Fruit fly (Drosophila melanogaster): Measurements from ENCODE around the gene CG34183.

CG34183 gene

dm6 chr2L:9890576-9890975 lies at the start of gene CG34183, which contains the start of gene CG4537:
TSS of gene CG34183 (minus strand) at chr2L:9890772.
TSS of gene CG4537 (plus strand) at chr2L:9890885.
- TF ChIP-seq insv (optimal IDR thresholded peaks at IDR 0.05) (no peak), psq (optimal IDR thresholded peaks at IDR 0.05) (no peak), Sin3A (optimal IDR thresholded peaks at IDR 0.05) (no peak)

dm6 chr2L:9938631-9939256 lies 48.2 kb upstream of the CG34183 start, which contains the start of the genes Datp and CG4619:
TSS of gene Datp (minus strand) at chr2L:9938790.
TSS of gene CG4619 (plus strand) at chr2L:9938863.
- TF ChIP-seq psq (optimal IDR thresholded peaks at IDR 0.05) (no peak), Sin3A (optimal IDR thresholded peaks at IDR 0.05) (no peak), ttk (optimal IDR thresholded peaks at IDR 0.05) (no peak), h (optimal IDR thresholded peaks at IDR 0.05) (no peak), insv (optimal IDR thresholded peaks at IDR 0.05) (no peak), Myc (optimal IDR thresholded peaks at IDR 0.05) (no peak)

- TF ChIP-seq ttk (optimal IDR thresholded peaks at IDR 0.05) (no peak), h (optimal IDR thresholded peaks at IDR 0.05) (no peak), insv (optimal IDR thresholded peaks at IDR 0.05) (no peak), Myc (optimal IDR thresholded peaks at IDR 0.05) (no peak), psq (optimal IDR thresholded peaks at IDR 0.05) (no peak), Sin3A (optimal IDR thresholded peaks at IDR 0.05) (no peak)
Measured at dm6 chr2L:9937908-9938307, 47.3 kb upstream of the CG34183 start, which contains the start of gene Arglu1. TSS of gene Arglu1 (minus strand) at chr2L:9938134.

dm6 chr2L:9933063-9933462 lies 42.5 kb upstream of the CG34183 start, which contains the start of gene Cpr30F:
TSS of gene Cpr30F (minus strand) at chr2L:9933163.
- no peak for TF ChIP-seq Sin3A (optimal IDR thresholded peaks at IDR 0.05)
- TF ChIP-seq ttk (optimal IDR thresholded peaks at IDR 0.05) = no peak
- no peak for TF ChIP-seq h (optimal IDR thresholded peaks at IDR 0.05)
- TF ChIP-seq Myc (optimal IDR thresholded peaks at IDR 0.05) = no peak
- TF ChIP-seq psq (optimal IDR thresholded peaks at IDR 0.05) = no peak
- no peak for TF ChIP-seq insv (optimal IDR thresholded peaks at IDR 0.05)

- TF ChIP-seq Sin3A (optimal IDR thresholded peaks at IDR 0.05) (no peak), ttk (optimal IDR thresholded peaks at IDR 0.05) (no peak), insv (optimal IDR thresholded peaks at IDR 0.05) (no peak), h (optimal IDR thresholded peaks at IDR 0.05) (no peak), psq (optimal IDR thresholded peaks at IDR 0.05) (no peak), Myc (optimal IDR thresholded peaks at IDR 0.05) (no peak)
Measured at dm6 chr2L:9930280-9930679, 39.7 kb upstream of the CG34183 start, which contains the start of gene CG42367. TSS of gene CG42367 (plus strand) at chr2L:9930580.

- TF ChIP-seq ttk (optimal IDR thresholded peaks at IDR 0.05) = no peak
- no peak for TF ChIP-seq psq (optimal IDR thresholded peaks at IDR 0.05)
- TF ChIP-seq insv (optimal IDR thresholded peaks at IDR 0.05) = no peak
Measured at dm6 chr2L:9924765-9925164, 34.2 kb upstream of the CG34183 start, which contains the start of the genes TbCMF46 and CG42366. TSS of gene TbCMF46 (minus strand) at chr2L:9924865. TSS of gene CG42366 (plus strand) at chr2L:9925161.

- TF ChIP-seq insv (optimal IDR thresholded peaks at IDR 0.05) (no peak), ttk (optimal IDR thresholded peaks at IDR 0.05) (no peak), Myc (optimal IDR thresholded peaks at IDR 0.05) (no peak), psq (optimal IDR thresholded peaks at IDR 0.05) (no peak), h (optimal IDR thresholded peaks at IDR 0.05) (no peak)
Measured at dm6 chr2L:9921401-9921800, 30.8 kb upstream of the CG34183 start, which contains the start of gene CG4592. TSS of gene CG4592 (plus strand) at chr2L:9921633.

dm6 chr2L:9919949-9920348 lies 29.4 kb upstream of the CG34183 start, which contains the start of gene CG4594:
TSS of gene CG4594 (plus strand) at chr2L:9920160.
- no peak for TF ChIP-seq Myc (optimal IDR thresholded peaks at IDR 0.05)
- no peak for TF ChIP-seq ttk (optimal IDR thresholded peaks at IDR 0.05)
- no peak for TF ChIP-seq psq (optimal IDR thresholded peaks at IDR 0.05)
- TF ChIP-seq Sin3A (optimal IDR thresholded peaks at IDR 0.05) = no peak
- TF ChIP-seq h (optimal IDR thresholded peaks at IDR 0.05) = no peak
- TF ChIP-seq insv (optimal IDR thresholded peaks at IDR 0.05) = no peak

- TF ChIP-seq insv (optimal IDR thresholded peaks at IDR 0.05) (no peak), Sin3A (optimal IDR thresholded peaks at IDR 0.05) (no peak), Myc (optimal IDR thresholded peaks at IDR 0.05) (no peak), h (optimal IDR thresholded peaks at IDR 0.05) (no peak), psq (optimal IDR thresholded peaks at IDR 0.05) (no peak), ttk (optimal IDR thresholded peaks at IDR 0.05) (no peak)
Measured at dm6 chr2L:9919218-9919617, 28.6 kb upstream of the CG34183 start.

dm6 chr2L:9918020-9918959 lies 27.7 kb upstream of the CG34183 start, which contains the start of the genes CG5885 and CG4598:
TSS of gene CG5885 (minus strand) at chr2L:9918330.
TSS of gene CG4598 (plus strand) at chr2L:9918618.
- TF ChIP-seq insv (optimal IDR thresholded peaks at IDR 0.05) = no peak
- TF ChIP-seq Sin3A (optimal IDR thresholded peaks at IDR 0.05) = no peak
- TF ChIP-seq ttk (optimal IDR thresholded peaks at IDR 0.05) = no peak
- no peak for TF ChIP-seq Myc (optimal IDR thresholded peaks at IDR 0.05)
- TF ChIP-seq psq (optimal IDR thresholded peaks at IDR 0.05) = no peak
- no peak for TF ChIP-seq h (optimal IDR thresholded peaks at IDR 0.05)

- TF ChIP-seq Sin3A (optimal IDR thresholded peaks at IDR 0.05) (no peak), Myc (optimal IDR thresholded peaks at IDR 0.05) (no peak), insv (optimal IDR thresholded peaks at IDR 0.05) (no peak), ttk (optimal IDR thresholded peaks at IDR 0.05) (no peak), h (optimal IDR thresholded peaks at IDR 0.05) (no peak), psq (optimal IDR thresholded peaks at IDR 0.05) (no peak)
Measured at dm6 chr2L:9915011-9915850, 24.7 kb upstream of the CG34183 start, which contains the start of gene yip2. TSS of gene yip2 (plus strand) at chr2L:9915253.
